Fruit fly (Drosophila melanogaster): Measurements from ENCODE around the gene CG17349.

CG17349 gene

DNA sequence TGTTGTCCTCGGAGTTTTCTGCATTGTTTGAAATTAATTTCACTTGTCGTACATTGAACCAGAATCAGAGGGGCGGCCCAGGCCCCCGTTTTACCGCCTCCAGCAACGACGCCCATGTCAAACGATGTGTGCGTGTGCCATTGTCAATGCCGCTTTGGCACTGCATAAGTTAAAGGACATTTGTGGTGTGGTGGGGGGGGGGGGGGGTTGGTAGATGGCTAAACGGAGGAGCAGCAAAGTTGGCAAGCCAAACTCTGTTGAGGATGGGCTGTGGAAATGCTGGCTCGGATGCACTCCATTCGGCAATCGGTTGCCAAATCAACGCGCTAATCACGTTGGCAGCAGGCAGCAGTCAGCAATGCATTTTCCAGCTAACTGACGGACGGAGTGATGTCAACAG is 3.5 kb upstream of the CG17349 start:
- no peak for TF ChIP-seq h (optimal IDR thresholded peaks at IDR 0.05)
- no peak for TF ChIP-seq insv (optimal IDR thresholded peaks at IDR 0.05)
- TF ChIP-seq ttk (optimal IDR thresholded peaks at IDR 0.05): no peak
- no peak for TF ChIP-seq Sin3A (optimal IDR thresholded peaks at IDR 0.05)
- TF ChIP-seq psq (optimal IDR thresholded peaks at IDR 0.05): no peak
- TF ChIP-seq Myc (optimal IDR thresholded peaks at IDR 0.05): no peak

DNA sequence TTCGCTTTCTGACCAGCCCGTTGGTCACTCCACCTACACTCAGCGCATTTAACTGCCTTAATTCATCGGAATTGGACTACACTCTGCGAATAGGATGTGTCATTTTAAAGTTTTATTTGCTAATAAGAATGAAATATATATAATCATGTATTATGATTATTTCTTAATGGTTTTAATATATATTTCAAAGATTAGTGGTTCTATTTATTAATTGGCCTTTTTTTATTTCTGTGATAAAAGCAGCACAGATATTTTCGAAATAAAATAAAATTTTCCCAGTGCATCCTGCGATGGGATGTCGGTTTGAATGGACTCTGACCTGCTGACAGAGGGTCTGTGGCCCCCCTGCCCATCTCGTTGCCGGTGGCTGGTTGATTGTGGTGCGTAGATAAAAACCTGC is 3.6 kb downstream of the CG17349 start:
- TF ChIP-seq ttk (optimal IDR thresholded peaks at IDR 0.05) (no peak), psq (optimal IDR thresholded peaks at IDR 0.05) (no peak), Myc (optimal IDR thresholded peaks at IDR 0.05) (no peak), insv (optimal IDR thresholded peaks at IDR 0.05) (no peak), Sin3A (optimal IDR thresholded peaks at IDR 0.05) (no peak), h (optimal IDR thresholded peaks at IDR 0.05) (no peak)

dm6 chr2L:19376145-19376544 is 5.9 kb downstream of the CG17349 start:
- no peak for TF ChIP-seq h (optimal IDR thresholded peaks at IDR 0.05)
- TF ChIP-seq psq (optimal IDR thresholded peaks at IDR 0.05): no peak
- no peak for TF ChIP-seq Sin3A (optimal IDR thresholded peaks at IDR 0.05)
- TF ChIP-seq ttk (optimal IDR thresholded peaks at IDR 0.05): no peak
- no peak for TF ChIP-seq insv (optimal IDR thresholded peaks at IDR 0.05)
- no peak for TF ChIP-seq Myc (optimal IDR thresholded peaks at IDR 0.05)

- TF ChIP-seq Myc (optimal IDR thresholded peaks at IDR 0.05): no peak
- no peak for TF ChIP-seq h (optimal IDR thresholded peaks at IDR 0.05)
- no peak for TF ChIP-seq psq (optimal IDR thresholded peaks at IDR 0.05)
- no peak for TF ChIP-seq ttk (optimal IDR thresholded peaks at IDR 0.05)
- TF ChIP-seq Sin3A (optimal IDR thresholded peaks at IDR 0.05): no peak
- no peak for TF ChIP-seq insv (optimal IDR thresholded peaks at IDR 0.05)
Observed at dm6 chr2L:19377129-19378083, 7.2 kb downstream of the CG17349 start.

dm6 chr2L:19378620-19379019 is 8.4 kb downstream of the CG17349 start:
- TF ChIP-seq Myc (optimal IDR thresholded peaks at IDR 0.05): no peak
- TF ChIP-seq h (optimal IDR thresholded peaks at IDR 0.05): no peak
- no peak for TF ChIP-seq Sin3A (optimal IDR thresholded peaks at IDR 0.05)
- no peak for TF ChIP-seq insv (optimal IDR thresholded peaks at IDR 0.05)
- TF ChIP-seq ttk (optimal IDR thresholded peaks at IDR 0.05): no peak
- no peak for TF ChIP-seq psq (optimal IDR thresholded peaks at IDR 0.05)

- TF ChIP-seq psq (optimal IDR thresholded peaks at IDR 0.05) (no peak), insv (optimal IDR thresholded peaks at IDR 0.05) (no peak), ttk (optimal IDR thresholded peaks at IDR 0.05) (no peak), Myc (optimal IDR thresholded peaks at IDR 0.05) (no peak), Sin3A (optimal IDR thresholded peaks at IDR 0.05) (no peak), h (optimal IDR thresholded peaks at IDR 0.05) (no peak)
Observed at dm6 chr2L:19380630-19381029, 10.4 kb downstream of the CG17349 start, which contains the start of gene CG17350. TSS of gene CG17350 (plus strand) at chr2L:19380930.

dm6 chr2L:19382353-19382752 is 12.1 kb downstream of the CG17349 start:
- TF ChIP-seq Sin3A (optimal IDR thresholded peaks at IDR 0.05) (no peak), h (optimal IDR thresholded peaks at IDR 0.05) (no peak), insv (optimal IDR thresholded peaks at IDR 0.05) (no peak), Myc (optimal IDR thresholded peaks at IDR 0.05) (no peak), ttk (optimal IDR thresholded peaks at IDR 0.05) (no peak), psq (optimal IDR thresholded peaks at IDR 0.05) (no peak)

DNA sequence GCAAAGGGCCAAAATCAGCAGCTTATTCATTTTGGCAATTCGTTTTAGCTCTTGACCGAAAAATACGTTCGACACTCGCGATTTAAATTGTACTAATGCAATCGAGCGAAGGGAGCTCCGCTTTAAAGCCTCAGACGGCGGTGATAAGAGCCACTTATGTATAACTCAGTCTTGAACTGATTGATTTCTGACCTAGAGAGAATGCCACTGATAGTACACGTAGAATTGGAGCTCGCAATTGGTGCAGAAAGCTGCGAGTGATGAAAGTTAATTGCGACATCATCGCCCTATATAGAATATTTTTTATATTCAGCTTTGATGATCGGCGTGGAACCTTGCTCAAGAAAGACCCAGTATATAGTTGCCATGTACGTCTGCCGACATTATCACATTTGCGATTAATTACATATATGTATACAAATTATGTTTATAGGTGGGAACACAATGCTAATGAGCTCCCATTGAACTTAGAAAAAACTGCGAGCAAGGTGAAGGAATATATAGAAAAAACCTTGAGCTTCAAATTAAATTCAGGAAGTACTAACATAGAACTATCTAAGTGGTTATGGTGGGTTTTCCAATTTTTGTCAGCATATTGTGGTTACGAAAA is 16.0 kb downstream of the CG17349 start, which contains the start of gene fon:
fon (minus strand) TSS at position 100 of the 610 bp plus-strand sequence.
- no peak for TF ChIP-seq insv (optimal IDR thresholded peaks at IDR 0.05)
- no peak for TF ChIP-seq Sin3A (optimal IDR thresholded peaks at IDR 0.05)
- TF ChIP-seq h (optimal IDR thresholded peaks at IDR 0.05): no peak
- no peak for TF ChIP-seq psq (optimal IDR thresholded peaks at IDR 0.05)
- no peak for TF ChIP-seq ttk (optimal IDR thresholded peaks at IDR 0.05)
- no peak for TF ChIP-seq Myc (optimal IDR thresholded peaks at IDR 0.05)

dm6 chr2L:19388966-19389365 is 18.7 kb downstream of the CG17349 start:
- TF ChIP-seq insv (optimal IDR thresholded peaks at IDR 0.05) (no peak), h (optimal IDR thresholded peaks at IDR 0.05) (no peak)

DNA sequence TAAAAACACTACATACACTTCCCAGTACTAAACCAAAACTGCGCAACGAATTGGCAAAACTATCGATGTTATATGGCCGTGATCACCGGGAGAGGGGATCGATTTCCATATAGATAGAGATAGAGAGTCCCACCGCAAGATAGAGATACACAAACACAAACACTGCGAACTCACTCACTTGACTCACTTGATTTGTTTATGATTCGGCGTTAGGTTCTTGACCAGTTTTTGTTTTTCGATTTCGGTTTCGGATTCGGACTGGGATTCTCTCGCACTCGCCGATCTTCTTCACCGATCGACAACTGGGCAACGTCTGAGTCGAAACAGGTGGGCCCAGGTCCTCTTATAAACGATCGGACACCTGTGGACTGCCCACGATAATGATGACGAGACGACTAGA is 19.5 kb downstream of the CG17349 start, which contains the start of gene CG17549:
CG17549 (minus strand) TSS at position 327 of the 400 bp plus-strand sequence.
- TF ChIP-seq psq (optimal IDR thresholded peaks at IDR 0.05) (no peak), Sin3A (optimal IDR thresholded peaks at IDR 0.05) (no peak), ttk (optimal IDR thresholded peaks at IDR 0.05) (no peak), Myc (optimal IDR thresholded peaks at IDR 0.05) (no peak), h (optimal IDR thresholded peaks at IDR 0.05) (no peak), insv (optimal IDR thresholded peaks at IDR 0.05) (no peak)

- TF ChIP-seq insv (optimal IDR thresholded peaks at IDR 0.05) (no peak), psq (optimal IDR thresholded peaks at IDR 0.05) (no peak), ttk (optimal IDR thresholded peaks at IDR 0.05) (no peak), h (optimal IDR thresholded peaks at IDR 0.05) (no peak), Sin3A (optimal IDR thresholded peaks at IDR 0.05) (no peak), Myc (optimal IDR thresholded peaks at IDR 0.05) (no peak)
Observed at dm6 chr2L:19393703-19394210, 23.5 kb downstream of the CG17349 start, which contains the start of gene CG31798. TSS of gene CG31798 (plus strand) at chr2L:19394160.

Data from Kc167 (cell line).